Worm (Caenorhabditis elegans): Measurements from ENCODE around the gene T05C12.1.

DNA sequence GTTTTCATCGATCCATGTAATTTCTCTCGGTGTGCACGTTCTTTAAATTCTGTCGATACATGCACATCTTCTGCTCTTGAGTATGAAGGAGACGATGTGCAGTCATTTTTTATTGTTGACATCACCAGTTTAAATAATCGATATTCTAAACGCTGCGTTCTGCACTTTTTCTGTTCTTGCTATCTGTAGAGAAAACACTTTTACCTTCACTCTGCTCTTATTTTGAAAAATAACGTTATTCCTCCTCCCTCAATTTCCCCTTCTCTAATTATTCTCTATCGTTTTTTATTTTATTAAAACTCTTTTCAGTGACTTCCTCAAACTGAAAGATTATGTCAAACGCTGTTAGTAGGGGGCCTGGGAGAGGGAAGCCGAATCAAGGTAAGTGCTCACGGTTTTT, 43.4 kb downstream of the T05C12.1 start, which contains the start of gene ifg-1:
- TF ChIP-seq snpc-4 (tag; optimal IDR thresholded peaks at IDR 0.05) (no peak), nhr-23 (tag; optimal IDR thresholded peaks at IDR 0.05) (no peak), lin-15B (tag; optimal IDR thresholded peaks at IDR 0.05) (no peak), nhr-25 (tag; optimal IDR thresholded peaks at IDR 0.05) (no peak), nhr-28 (tag; optimal IDR thresholded peaks at IDR 0.05) (no peak), nhr-76 (tag; optimal IDR thresholded peaks at IDR 0.05) (no peak), ceh-9 (tag; optimal IDR thresholded peaks at IDR 0.05) (no peak), mml-1 (tag; optimal IDR thresholded peaks at IDR 0.05) (no peak)

All from whole organism, L3 larva.